Fruit fly (Drosophila melanogaster): ENCODE data around the gene Cmpk.

The Cmpk gene

dm6 chr3R:26014262-26014833, 40.9 kb downstream of the Cmpk start, which contains the start of gene Kaz-m1:
Gene Kaz-m1, plus strand, starts transcription at chr3R:26014721.
- TF ChIP-seq ase (GFP tag; IDR thresholded peaks at IDR 0.05), result no peak
- no peak for TF ChIP-seq ash1 (GFP tag; optimal IDR thresholded peaks at IDR 0.05)
- TF ChIP-seq Eip74EF (GFP tag; optimal IDR thresholded peaks at IDR 0.05), result peak in 1 of 2 experiments; percentile 42
- TF ChIP-seq ind (GFP tag; optimal IDR thresholded peaks at IDR 0.05), result peak; percentile 9
- peak; percentile 57 for TF ChIP-seq sug (tag; optimal IDR thresholded peaks at IDR 0.05)
- TF ChIP-seq CG11456 (GFP tag; IDR thresholded peaks at IDR 0.05), result no peak
- TF ChIP-seq croc (GFP tag; conservative IDR thresholded peaks at IDR 0.05), result no peak
- peak; percentile 30 for TF ChIP-seq CG12155 (GFP tag; optimal IDR thresholded peaks at IDR 0.05)
- no peak for TF ChIP-seq Side (GFP tag; optimal IDR thresholded peaks at IDR 0.05)
- no peak for TF ChIP-seq CG3726 (GFP tag; IDR thresholded peaks at IDR 0.05)
- no peak for TF ChIP-seq Ets65A (GFP tag)
- no peak for TF ChIP-seq sna (GFP tag; IDR thresholded peaks at IDR 0.05; ENCODE audit: partially characterized antibody)
- TF ChIP-seq CG13894 (tag; optimal IDR thresholded peaks at IDR 0.05), result peak; percentile 21
- TF ChIP-seq Bgb (GFP tag; IDR thresholded peaks at IDR 0.05; ENCODE audit: partially characterized antibody), result no peak
- peak; percentile 39 for TF ChIP-seq CG8281 (tag; optimal IDR thresholded peaks at IDR 0.05)
- TF ChIP-seq cwo (GFP tag; optimal IDR thresholded peaks at IDR 0.05), result peak; percentile 47
- peak; percentile 43 for TF ChIP-seq BtbVII (GFP tag; optimal IDR thresholded peaks at IDR 0.05)
- TF ChIP-seq fru (optimal IDR thresholded peaks at IDR 0.05), result no peak
- TF ChIP-seq bbx (GFP tag; IDR thresholded peaks at IDR 0.05; ENCODE audit: partially characterized antibody), result no peak
- TF ChIP-seq C15 (GFP tag; IDR thresholded peaks at IDR 0.05), result no peak
- TF ChIP-seq lola (GFP tag; optimal IDR thresholded peaks at IDR 0.05), result peak in 1 of 3 experiments; percentile 73
- TF ChIP-seq Deaf1 (tag; optimal IDR thresholded peaks at IDR 0.05), result peak; percentile 56
- no peak for TF ChIP-seq CG18011 (GFP tag; optimal IDR thresholded peaks at IDR 0.05)
- no peak for TF ChIP-seq CG13123 (GFP tag; optimal IDR thresholded peaks at IDR 0.05)
- peak; percentile 29 for TF ChIP-seq Fer1 (GFP tag; optimal IDR thresholded peaks at IDR 0.05)
- peak in 1 of 3 experiments; percentile 51 for TF ChIP-seq Stat92E (GFP tag; optimal IDR thresholded peaks at IDR 0.05)
- peak; percentile 42 for TF ChIP-seq CG9437 (GFP tag; optimal IDR thresholded peaks at IDR 0.05)
- TF ChIP-seq prd (optimal IDR thresholded peaks at IDR 0.05), result no peak
- peak; percentile 58; the same call in 2 of the 3 replicates for TF ChIP-seq prd (GFP tag; IDR thresholded peaks at IDR 0.05)
- TF ChIP-seq Hmx (GFP tag; optimal IDR thresholded peaks at IDR 0.05), result no peak
- TF ChIP-seq bab2 (GFP tag; optimal IDR thresholded peaks at IDR 0.05), result no peak
- no peak for TF ChIP-seq CG6791 (GFP tag; IDR thresholded peaks at IDR 0.05; ENCODE audit: partially characterized antibody)
- TF ChIP-seq sim (GFP tag; IDR thresholded peaks at IDR 0.05), result peak; percentile 48; the same call in 1 of the 2 replicates
- no peak for TF ChIP-seq CG7928 (GFP tag; optimal IDR thresholded peaks at IDR 0.05)
- no peak for TF ChIP-seq klu (GFP tag; IDR thresholded peaks at IDR 0.05)
- no peak for TF ChIP-seq wek (GFP tag; optimal IDR thresholded peaks at IDR 0.05)
- peak; percentile 70 for TF ChIP-seq CG14710 (tag; optimal IDR thresholded peaks at IDR 0.05)
- no peak for TF ChIP-seq vnd (GFP tag; IDR thresholded peaks at IDR 0.05; ENCODE audit: partially characterized antibody)
- TF ChIP-seq emc (GFP tag; optimal IDR thresholded peaks at IDR 0.05), result no peak
- no peak for TF ChIP-seq Tbp (GFP tag; optimal IDR thresholded peaks at IDR 0.05)
- peak; percentile 15 for TF ChIP-seq fd3F (GFP tag; optimal IDR thresholded peaks at IDR 0.05)
- no peak for TF ChIP-seq HLH4C (GFP tag; IDR thresholded peaks at IDR 0.05; ENCODE audit: partially characterized antibody)
- no peak for TF ChIP-seq HLHmδ (GFP tag; optimal IDR thresholded peaks at IDR 0.05)
- no peak for TF ChIP-seq esg (GFP tag; conservative IDR thresholded peaks at IDR 0.05)
- TF ChIP-seq trem (tag; optimal IDR thresholded peaks at IDR 0.05), result peak; percentile 53
- peak; percentile 2 for TF ChIP-seq CG1602 (GFP tag; optimal IDR thresholded peaks at IDR 0.05)
- peak; percentile 50; the same call in 1 of the 2 replicates for TF ChIP-seq slbo (GFP tag; IDR thresholded peaks at IDR 0.05)
- no peak for TF ChIP-seq ro (GFP tag; IDR thresholded peaks at IDR 0.05)
- TF ChIP-seq btn (GFP tag; optimal IDR thresholded peaks at IDR 0.05), result no peak
- no peak for TF ChIP-seq Camta (GFP tag; optimal IDR thresholded peaks at IDR 0.05)

Data from whole organism, embryonic.